Fruit fly (Drosophila melanogaster) whole organism, adult: ENCODE measurements around the gene Nplp2.

Experiments
- CG33017 ChIP-seq: fragments of 200-800 bp; sonication (Bioruptor generic); optimal IDR thresholded peaks from 2 replicates; lab custom pipeline; 2018; ENCODE audit warnings: missing biosample characterization, mild to moderate bottlenecking, missing genetic modification characterization, moderate library complexity
- CG7045 ChIP-seq: fragments of 200-800 bp; sonication (Bioruptor generic); optimal IDR thresholded peaks from 2 replicates; lab custom pipeline; 2017; ENCODE audit warnings: missing biosample characterization, mild to moderate bottlenecking, missing genetic modification characterization
- CG7101 ChIP-seq: fragments of 200-800 bp; sonication (Bioruptor generic); optimal IDR thresholded peaks from 2 replicates; lab custom pipeline; 2018; ENCODE audit warnings: missing biosample characterization, mild to moderate bottlenecking, missing genetic modification characterization, moderate library complexity
- Clk ChIP-seq: fragments of 200-800 bp; sonication (Bioruptor generic); optimal IDR thresholded peaks from 2 replicates; lab custom pipeline; 2017; ENCODE audit warnings: missing biosample characterization, missing genetic modification characterization
- Crg-1 ChIP-seq: fragments of 200-800 bp; sonication (Bioruptor generic); optimal IDR thresholded peaks from 2 replicates; lab custom pipeline; 2016; ENCODE audit warnings: missing biosample characterization, missing genetic modification characterization
- Mnt ChIP-seq: fragments of 200-800 bp; sonication (Bioruptor generic); optimal IDR thresholded peaks from 2 replicates; lab custom pipeline; 2016; ENCODE audit warnings: missing biosample characterization, mild to moderate bottlenecking, missing genetic modification characterization
- cic ChIP-seq: fragments of 200-800 bp; sonication (Bioruptor generic); optimal IDR thresholded peaks from 2 replicates; lab custom pipeline; 2017; ENCODE audit warnings: missing biosample characterization, mild to moderate bottlenecking, missing genetic modification characterization, moderate library complexity
- kay ChIP-seq: fragments of 200-800 bp; sonication (Bioruptor generic); peaks from one replicate; lab custom pipeline; 2016; ENCODE audit warnings: missing biosample characterization, missing genetic modification characterization, borderline replicate concordance
- pad ChIP-seq: fragments of 200-800 bp; sonication (Bioruptor generic); optimal IDR thresholded peaks from 3 replicates; lab custom pipeline; 2017; ENCODE audit warnings: missing biosample characterization, missing genetic modification characterization, mild to moderate bottlenecking, moderate library complexity, missing genetic modification reagents
- tj ChIP-seq: fragments of 200-800 bp; sonication (Bioruptor generic); optimal IDR thresholded peaks from 3 replicates; lab custom pipeline; 2017; ENCODE audit warnings: missing biosample characterization, mild to moderate bottlenecking, missing genetic modification characterization, moderate library complexity

DNA sequence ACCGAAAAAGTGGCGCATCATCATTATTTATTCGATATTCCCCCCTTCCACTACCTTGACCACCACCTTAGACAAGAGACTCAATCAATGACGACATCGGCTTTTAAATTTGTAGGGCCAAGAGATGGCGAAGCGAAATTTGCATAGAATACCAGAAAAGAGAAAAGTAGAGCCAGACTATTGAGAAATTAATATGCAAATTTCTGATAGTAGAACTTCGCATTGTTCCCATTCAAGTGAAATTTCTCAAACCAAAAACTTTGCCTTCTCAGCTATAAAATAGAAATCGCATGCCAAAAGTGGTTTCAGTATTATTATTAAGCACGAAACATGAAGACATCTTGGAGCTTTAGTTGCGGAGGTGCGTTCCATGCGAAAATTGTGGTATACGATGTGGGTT lies 21.5 kb downstream of the Nplp2 start, which contains the start of gene CG14111:
- TF ChIP-seq CG7045 (GFP tag; lab: Kevin White, UChicago) (no peak), Crg-1 (GFP tag; lab: Kevin White, UChicago) (no peak), CG33017 (no peak), cic (GFP tag; lab: Kevin White, UChicago) (no peak), pad (GFP tag; lab: Kevin White, UChicago) (no peak), tj (GFP tag; lab: Kevin White, UChicago) (no peak), CG7101 (tag; lab: Kevin White, UChicago) (no peak), kay (GFP tag; lab: Kevin White, UChicago) (no peak), Clk (GFP tag; lab: Kevin White, UChicago) (no peak), Mnt (GFP tag; lab: Kevin White, UChicago) (no peak)
